Worm (Caenorhabditis elegans) whole organism, L4 larva: ENCODE data around the gene Y57G11C.1130.

Source experiments
- Y48G9A.11 ChIP-seq: fragments of 200-800 bp; sonication (Bioruptor generic); IDR thresholded peaks from 2 replicates; pipeline ENCODE4 v1.3.6; 2022; ENCODE audit warnings: missing genetic modification reagents, missing genetic modification characterization, missing compliant biosample characterization
- Y5F2A.4 ChIP-seq: fragments of 200-800 bp; sonication (Bioruptor generic); optimal IDR thresholded peaks from 2 replicates; lab custom pipeline; 2018; ENCODE audit warnings: mild to moderate bottlenecking, missing genetic modification characterization, missing compliant biosample characterization
- aha-1 ChIP-seq: fragments of 150-350 bp; peaks from one replicate; lab custom pipeline; 2014; ENCODE audit warnings: missing biosample characterization, missing genetic modification characterization
- ama-1 ChIP-seq: fragments of 150-350 bp; optimal IDR thresholded peaks from 2 replicates; lab custom pipeline; 2014; ENCODE audit warnings: inconsistent platforms, mixed read lengths
- arid-1 ChIP-seq: fragments of 200-800 bp; sonication (Bioruptor generic); conservative IDR thresholded peaks from 2 replicates; pipeline ENCODE4 v1.3.6; 2022; ENCODE audit warnings: missing genetic modification reagents, missing genetic modification characterization, missing compliant biosample characterization
- attf-4 ChIP-seq: sonication (generic microtip); optimal IDR thresholded peaks from 3 replicates; lab custom pipeline; 2017; ENCODE audit warnings: missing biosample characterization, missing genetic modification characterization
- ceh-82 ChIP-seq: sonication (generic microtip); optimal IDR thresholded peaks from 2 replicates; lab custom pipeline; 2017; ENCODE audit warnings: missing biosample characterization, missing genetic modification characterization
- dmd-8 ChIP-seq: fragments of 200-800 bp; sonication (Bioruptor generic); IDR thresholded peaks from 2 replicates; pipeline ENCODE4 v1.3.6; 2022; ENCODE audit warnings: missing genetic modification characterization, missing compliant biosample characterization
- dpl-1 ChIP-seq: fragments of 150-350 bp; optimal IDR thresholded peaks from 2 replicates; lab custom pipeline; 2014; ENCODE audit warnings: missing biosample characterization, missing genetic modification reagents, missing genetic modification characterization
- dve-1 ChIP-seq: sonication (generic microtip); optimal IDR thresholded peaks from 2 replicates; lab custom pipeline; 2017; ENCODE audit warnings: antibody characterized with exemption, mild to moderate bottlenecking, missing genetic modification characterization, missing compliant biosample characterization; ENCODE audit not compliant: insufficient read depth
- egl-43 ChIP-seq: fragments of 200-800 bp; sonication (Bioruptor generic); IDR thresholded peaks from 2 replicates; pipeline ENCODE4 v1.3.6; 2022; ENCODE audit warnings: missing genetic modification reagents, missing genetic modification characterization, missing compliant biosample characterization
- fkh-10 ChIP-seq: fragments of 150-350 bp; optimal IDR thresholded peaks from 2 replicates; lab custom pipeline; 2014; ENCODE audit warnings: missing biosample characterization, missing genetic modification reagents, missing genetic modification characterization
- hif-1 ChIP-seq, 2 experiments: sonication (generic microtip); optimal IDR thresholded peaks; 2 replicates each; lab custom pipeline; 2016 to 2017; ENCODE audit warnings: missing compliant biosample characterization in 2 of 2, missing genetic modification characterization in 2 of 2, missing genetic modification reagents in 2 of 2, missing genotype in 2 of 2, mild to moderate bottlenecking in 1 of 2
- hlh-11 ChIP-seq: fragments of 200-800 bp; sonication (Bioruptor generic); optimal IDR thresholded peaks from 2 replicates; lab custom pipeline; 2018; ENCODE audit warnings: mild to moderate bottlenecking, missing genetic modification characterization, missing compliant biosample characterization
- lim-7 ChIP-seq: fragments of 200-800 bp; sonication (Bioruptor generic); IDR thresholded peaks from 2 replicates; pipeline ENCODE4 v1.3.6; 2022; ENCODE audit warnings: missing genetic modification characterization, missing compliant biosample characterization
- lin-15B ChIP-seq: fragments of 150-350 bp; sonication (generic microtip); optimal IDR thresholded peaks from 3 replicates; lab custom pipeline; 2014; ENCODE audit warnings: missing biosample characterization, missing genetic modification characterization
- lin-38 ChIP-seq: fragments of 200-800 bp; sonication (Bioruptor generic); IDR thresholded peaks from 2 replicates; pipeline ENCODE4 v1.3.6; 2022; ENCODE audit warnings: missing genetic modification reagents, missing genetic modification characterization, missing compliant biosample characterization
- mes-2 ChIP-seq: sonication (generic microtip); optimal IDR thresholded peaks from 2 replicates; lab custom pipeline; 2016; ENCODE audit warnings: missing genotype, mild to moderate bottlenecking, missing genetic modification characterization, missing compliant biosample characterization; ENCODE audit not compliant: poor library complexity, severe bottlenecking
- nhr-10 ChIP-seq: fragments of 150-350 bp; optimal IDR thresholded peaks from 2 replicates; lab custom pipeline; 2014; ENCODE audit warnings: missing biosample characterization, missing genetic modification characterization
- nhr-28 ChIP-seq: fragments of 150-350 bp; optimal IDR thresholded peaks from 2 replicates; lab custom pipeline; 2014; ENCODE audit warnings: missing biosample characterization, missing genetic modification characterization
- nhr-41 ChIP-seq: fragments of 200-800 bp; sonication (Bioruptor generic); IDR thresholded peaks from 2 replicates; pipeline ENCODE4 v1.3.6; 2022; ENCODE audit warnings: missing genetic modification reagents, missing genetic modification characterization, missing compliant biosample characterization
- nhr-42 ChIP-seq: fragments of 200-800 bp; sonication (Bioruptor generic); IDR thresholded peaks from 2 replicates; pipeline ENCODE4 v1.3.6; 2022; ENCODE audit warnings: missing genetic modification characterization, missing compliant biosample characterization
- pha-4 ChIP-seq, 2 experiments: fragments of 150-350 bp in 1 of 2; fragments of 200-800 bp in 1 of 2; sonication (Bioruptor generic) in 1 of 2; IDR thresholded peaks in 1 of 2; optimal IDR thresholded peaks in 1 of 2; 2 replicates each; pipeline versions ENCODE4 v1.3.6 to Lab custom; 2014 to 2022; ENCODE audit warnings: missing genetic modification characterization in 2 of 2, missing genetic modification reagents in 2 of 2, missing biosample characterization in 1 of 2, missing compliant biosample characterization in 1 of 2
- php-3 ChIP-seq: fragments of 200-800 bp; sonication (Bioruptor generic); IDR thresholded peaks from 2 replicates; pipeline ENCODE4 v1.3.6; 2022; ENCODE audit warnings: missing genetic modification reagents, missing genetic modification characterization, missing compliant biosample characterization
- saeg-2 ChIP-seq: fragments of 200-800 bp; sonication (Bioruptor generic); IDR thresholded peaks from 2 replicates; pipeline ENCODE4 v1.3.6; 2022; ENCODE audit warnings: missing genetic modification reagents, missing genetic modification characterization, missing compliant biosample characterization
- set-16 ChIP-seq: fragments of 200-800 bp; sonication (Bioruptor generic); IDR thresholded peaks from 2 replicates; pipeline ENCODE4 v1.3.6; 2022; ENCODE audit warnings: missing genetic modification reagents, missing genetic modification characterization, missing compliant biosample characterization
- snpc-1.2 ChIP-seq: fragments of 200-800 bp; sonication (Bioruptor generic); IDR thresholded peaks from 2 replicates; pipeline ENCODE4 v1.3.6; 2022; ENCODE audit warnings: missing genetic modification reagents, missing genetic modification characterization, missing compliant biosample characterization
- tra-1 ChIP-seq: fragments of 200-800 bp; sonication (Bioruptor generic); IDR thresholded peaks from 2 replicates; pipeline ENCODE4 v1.3.6; 2022; ENCODE audit warnings: missing genetic modification reagents, missing genetic modification characterization, missing compliant biosample characterization
- vab-7 ChIP-seq: fragments of 200-800 bp; sonication (Bioruptor generic); IDR thresholded peaks from 2 replicates; pipeline ENCODE4 v1.3.6; 2022; ENCODE audit warnings: missing genetic modification reagents, missing genetic modification characterization, missing compliant biosample characterization
- zfp-2 ChIP-seq: sonication (generic microtip); optimal IDR thresholded peaks from 2 replicates; lab custom pipeline; 2016; ENCODE audit warnings: mild to moderate bottlenecking, missing genetic modification characterization, missing compliant biosample characterization
- zfp-3 ChIP-seq: fragments of 200-800 bp; sonication (Bioruptor generic); conservative IDR thresholded peaks from 2 replicates; pipeline ENCODE4 v1.3.6; 2022; ENCODE audit warnings: missing genetic modification reagents, missing genetic modification characterization, missing compliant biosample characterization
- zip-11 ChIP-seq: fragments of 200-800 bp; sonication (Bioruptor generic); IDR thresholded peaks from 2 replicates; pipeline ENCODE4 v1.3.6; 2022; ENCODE audit warnings: missing genetic modification characterization, missing compliant biosample characterization

Y57G11C.1130 gene

ce11 chrIV:14767693-14768251 lies 14.5 kb upstream of the Y57G11C.1130 start, which contains the start of the genes mrps-7 and Y57G11C.3 (continued):
- TF ChIP-seq zfp-3 (no peak), lim-7 (GFP tag; lab: Robert Waterston, UW) (no peak), egl-43 (0 out of 2 replicates have a peak, but pooled peaks have one; percentile 41), nhr-10 (no peak)

ce11 chrIV:14769218-14769835 lies 13.0 kb upstream of the Y57G11C.1130 start, which contains the start of gene Y57G11C.43:
Gene Y57G11C.43, plus strand, starts transcription at chrIV:14769441.
- TF ChIP-seq vab-7 (GFP tag; lab: Robert Waterston, UW), result no peak
- TF ChIP-seq lin-38, result peak; percentile 66
- no peak for TF ChIP-seq nhr-41
- peak; percentile 14 for TF ChIP-seq dve-1 (tag; lab: Kevin White, UChicago)
- TF ChIP-seq aha-1 (tag; lab: Kevin White, UChicago), result peak; percentile 66
- peak; percentile 21; the same call in 1 of the 2 replicates for TF ChIP-seq pha-4 (GFP tag; IDR thresholded peaks at IDR 0.05; lab: Robert Waterston, UW)
- TF ChIP-seq pha-4 (tag; optimal IDR thresholded peaks at IDR 0.05; lab: Kevin White, UChicago), result no peak
- TF ChIP-seq mes-2 (tag; lab: Kevin White, UChicago), result peak; percentile 27
- peak; percentile 7 for TF ChIP-seq ama-1 (lab: Kevin White, UChicago)
- peak; percentile 83 for TF ChIP-seq snpc-1.2 (GFP tag; lab: Robert Waterston, UW)

- TF ChIP-seq dpl-1 (GFP tag; lab: Kevin White, UChicago), result no peak
- peak; percentile 33; the same call in 1 of the 2 replicates for TF ChIP-seq lin-38
Observed at ce11 chrIV:14770663-14771062, 11.6 kb upstream of the Y57G11C.1130 start.

- TF ChIP-seq saeg-2, result no peak
- TF ChIP-seq ceh-82 (tag; lab: Kevin White, UChicago), result no peak
- TF ChIP-seq tra-1 (GFP tag; lab: Robert Waterston, UW), result no peak
- TF ChIP-seq dmd-8 (GFP tag; lab: Robert Waterston, UW), result no peak
- no peak for TF ChIP-seq zip-11
- no peak for TF ChIP-seq hif-1 (tag; optimal IDR thresholded peaks at IDR 0.05; lab: Kevin White, UChicago)
- TF ChIP-seq lin-15B (tag; lab: Kevin White, UChicago), result no peak
- TF ChIP-seq zfp-2 (tag; lab: Kevin White, UChicago), result no peak
- TF ChIP-seq nhr-28 (tag; lab: Kevin White, UChicago), result no peak
- TF ChIP-seq Y48G9A.11 (GFP tag; lab: Robert Waterston, UW), result no peak
- TF ChIP-seq nhr-42, result no peak
- no peak for TF ChIP-seq Y5F2A.4 (GFP tag; lab: Kevin White, UChicago)
- TF ChIP-seq hlh-11, result no peak
- TF ChIP-seq arid-1, result no peak
- no peak for TF ChIP-seq egl-43
- TF ChIP-seq php-3 (GFP tag; lab: Robert Waterston, UW), result no peak
- TF ChIP-seq attf-4, result no peak
- TF ChIP-seq dve-1 (tag; lab: Kevin White, UChicago), result no peak
Observed at ce11 chrIV:14771325-14771724, 11.0 kb upstream of the Y57G11C.1130 start, which contains the start of gene degl-1. Gene degl-1, minus strand, starts transcription at chrIV:14771425.

ce11 chrIV:14773280-14774071 lies 8.8 kb upstream of the Y57G11C.1130 start, which contains the start of gene Y57G11C.36:
Gene Y57G11C.36, minus strand, starts transcription at chrIV:14773781.
- TF ChIP-seq snpc-1.2 (GFP tag; lab: Robert Waterston, UW), result 0 out of 2 replicates have a peak, but pooled peaks have one; percentile 26
- TF ChIP-seq fkh-10, result no peak
- TF ChIP-seq set-16 (GFP tag; lab: Robert Waterston, UW), result peak; percentile 79
